Worm (Caenorhabditis elegans) whole organism, late embryonic: Measurements from ENCODE around the gene natb-1.

ENCODE experiments used
- C38D4.7 ChIP-seq: fragments of 200-800 bp; sonication (Bioruptor generic); optimal IDR thresholded peaks from 2 replicates; lab custom pipeline; 2018; ENCODE audit warnings: mild to moderate bottlenecking, missing genetic modification characterization, moderate library complexity, missing compliant biosample characterization
- F13H6.1 ChIP-seq: sonication (generic microtip); optimal IDR thresholded peaks from 2 replicates; lab custom pipeline; 2016; ENCODE audit warnings: missing genetic modification characterization, missing compliant biosample characterization
- K02D7.2 ChIP-seq: sonication (generic microtip); optimal IDR thresholded peaks from 2 replicates; lab custom pipeline; 2017; ENCODE audit warnings: mild to moderate bottlenecking, missing genetic modification characterization, missing compliant biosample characterization
- T23F11.4 ChIP-seq: fragments of 200-800 bp; sonication (Bioruptor generic); optimal IDR thresholded peaks from 2 replicates; lab custom pipeline; 2018; ENCODE audit warnings: mild to moderate bottlenecking, missing genetic modification characterization, missing compliant biosample characterization
- Y22D7AL.16 ChIP-seq: sonication (generic microtip); optimal IDR thresholded peaks from 2 replicates; lab custom pipeline; 2016; ENCODE audit warnings: missing genetic modification characterization, missing compliant biosample characterization
- ahr-1 ChIP-seq: sonication (generic microtip); optimal IDR thresholded peaks from 2 replicates; lab custom pipeline; 2016; ENCODE audit warnings: missing genetic modification characterization, missing compliant biosample characterization
- ama-1 ChIP-seq: fragments of 150-350 bp; optimal IDR thresholded peaks from 2 replicates; lab custom pipeline; 2014
- ceh-14 ChIP-seq: sonication (generic microtip); optimal IDR thresholded peaks from 2 replicates; lab custom pipeline; 2016; ENCODE audit warnings: missing genotype, missing genetic modification characterization, missing compliant biosample characterization
- ceh-2 ChIP-seq: sonication (generic microtip); optimal IDR thresholded peaks from 2 replicates; lab custom pipeline; 2016; ENCODE audit warnings: missing genotype, missing genetic modification characterization, missing compliant biosample characterization
- ceh-22 ChIP-seq: sonication (generic microtip); optimal IDR thresholded peaks from 2 replicates; lab custom pipeline; 2017; ENCODE audit warnings: missing biosample characterization, missing genetic modification characterization
- ceh-30 ChIP-seq: fragments of 150-350 bp; optimal IDR thresholded peaks from 2 replicates; lab custom pipeline; 2014; ENCODE audit warnings: missing biosample characterization, missing genetic modification characterization
- ceh-31 ChIP-seq: sonication (generic microtip); optimal IDR thresholded peaks from 2 replicates; lab custom pipeline; 2016; ENCODE audit warnings: missing genetic modification characterization, missing compliant biosample characterization
- ceh-45 ChIP-seq: fragments of 200-800 bp; sonication (Bioruptor generic); IDR thresholded peaks from 2 replicates; pipeline ENCODE4 v1.3.6; 2022; ENCODE audit warnings: missing genetic modification reagents, missing genetic modification characterization, missing compliant biosample characterization
- ceh-6 ChIP-seq: fragments of 200-800 bp; sonication (Bioruptor generic); optimal IDR thresholded peaks from 2 replicates; lab custom pipeline; 2018; ENCODE audit warnings: mild to moderate bottlenecking, missing genetic modification characterization, missing compliant biosample characterization
- ceh-9 ChIP-seq: sonication (generic microtip); optimal IDR thresholded peaks from 2 replicates; lab custom pipeline; 2016; ENCODE audit warnings: mild to moderate bottlenecking, missing genetic modification characterization, inconsistent platforms, missing compliant biosample characterization
- dmd-4 ChIP-seq: sonication (generic microtip); optimal IDR thresholded peaks from 2 replicates; lab custom pipeline; 2016; ENCODE audit warnings: borderline replicate concordance, missing genetic modification characterization, missing compliant biosample characterization
- dve-1 ChIP-seq: sonication (generic microtip); optimal IDR thresholded peaks from 2 replicates; lab custom pipeline; 2017; ENCODE audit warnings: antibody characterized with exemption, mild to moderate bottlenecking, missing genetic modification characterization, missing compliant biosample characterization
- elt-2 ChIP-seq: sonication (generic microtip); optimal IDR thresholded peaks from 2 replicates; lab custom pipeline; 2016; ENCODE audit warnings: missing genetic modification reagents, missing genetic modification characterization, missing compliant biosample characterization
- ets-4 ChIP-seq: sonication (generic microtip); optimal IDR thresholded peaks from 2 replicates; lab custom pipeline; 2016; ENCODE audit warnings: missing genetic modification characterization, missing compliant biosample characterization
- eyg-1 ChIP-seq: sonication (generic microtip); optimal IDR thresholded peaks from 2 replicates; lab custom pipeline; 2016; ENCODE audit warnings: missing genotype, missing genetic modification characterization, missing compliant biosample characterization
- hlh-13 ChIP-seq: fragments of 200-800 bp; sonication (Bioruptor generic); optimal IDR thresholded peaks from 2 replicates; lab custom pipeline; 2018; ENCODE audit warnings: mild to moderate bottlenecking, missing genetic modification characterization, missing compliant biosample characterization
- hlh-15 ChIP-seq: sonication (generic microtip); optimal IDR thresholded peaks from 2 replicates; lab custom pipeline; 2016; ENCODE audit warnings: missing genetic modification characterization, missing compliant biosample characterization
- hlh-30 ChIP-seq: sonication (generic microtip); optimal IDR thresholded peaks from 2 replicates; lab custom pipeline; 2017; ENCODE audit warnings: antibody characterized with exemption, missing genetic modification characterization, missing compliant biosample characterization; ENCODE audit not compliant: insufficient read depth
- hlh-6 ChIP-seq: sonication (generic microtip); optimal IDR thresholded peaks from 2 replicates; lab custom pipeline; 2016; ENCODE audit warnings: missing genotype, missing genetic modification characterization, missing compliant biosample characterization
- hlh-8 ChIP-seq: sonication (generic microtip); optimal IDR thresholded peaks from 2 replicates; lab custom pipeline; 2016; ENCODE audit warnings: missing genotype, missing genetic modification characterization, missing compliant biosample characterization
- lin-11 ChIP-seq: fragments of 200-800 bp; sonication (Bioruptor generic); optimal IDR thresholded peaks from 2 replicates; lab custom pipeline; 2018; ENCODE audit warnings: mild to moderate bottlenecking, missing genetic modification characterization, missing compliant biosample characterization
- nfya-1 ChIP-seq: sonication (generic microtip); optimal IDR thresholded peaks from 2 replicates; lab custom pipeline; 2017; ENCODE audit warnings: missing genetic modification characterization, mild to moderate bottlenecking, missing compliant biosample characterization, antibody characterized with exemption, moderate library complexity
- npax-4 ChIP-seq: sonication (generic microtip); optimal IDR thresholded peaks from 2 replicates; lab custom pipeline; 2016; ENCODE audit warnings: missing genetic modification characterization, missing compliant biosample characterization
- odd-2 ChIP-seq: sonication (generic microtip); optimal IDR thresholded peaks from 2 replicates; lab custom pipeline; 2017; ENCODE audit warnings: antibody characterized with exemption, mild to moderate bottlenecking, missing genetic modification characterization, missing compliant biosample characterization
- pha-2 ChIP-seq: sonication (generic microtip); optimal IDR thresholded peaks from 2 replicates; lab custom pipeline; 2017; ENCODE audit warnings: mild to moderate bottlenecking, missing genetic modification characterization, missing compliant biosample characterization
- pqm-1 ChIP-seq: sonication (generic microtip); optimal IDR thresholded peaks from 2 replicates; lab custom pipeline; 2016; ENCODE audit warnings: missing genetic modification characterization, missing compliant biosample characterization
- ref-2 ChIP-seq: sonication (generic microtip); optimal IDR thresholded peaks from 2 replicates; lab custom pipeline; 2016; ENCODE audit warnings: missing genetic modification characterization, missing compliant biosample characterization
- sdc-2 ChIP-seq: sonication (generic microtip); optimal IDR thresholded peaks from 2 replicates; lab custom pipeline; 2016; ENCODE audit warnings: missing genotype, missing genetic modification characterization, missing compliant biosample characterization
- sox-2 ChIP-seq: fragments of 200-800 bp; sonication (Bioruptor generic); IDR thresholded peaks from 2 replicates; pipeline ENCODE4 v1.3.6; 2022; ENCODE audit warnings: missing genetic modification reagents, missing genetic modification characterization, missing compliant biosample characterization
- syd-9 ChIP-seq: sonication (generic microtip); optimal IDR thresholded peaks from 2 replicates; lab custom pipeline; 2016; ENCODE audit warnings: mild to moderate bottlenecking, missing genetic modification characterization, moderate library complexity, missing compliant biosample characterization
- ttx-3 ChIP-seq: sonication (generic microtip); optimal IDR thresholded peaks from 2 replicates; lab custom pipeline; 2016; ENCODE audit warnings: missing genetic modification reagents, missing genetic modification characterization, missing compliant biosample characterization
- unc-42 ChIP-seq: sonication (generic microtip); optimal IDR thresholded peaks from 2 replicates; lab custom pipeline; 2016; ENCODE audit warnings: missing genotype, missing genetic modification characterization, missing compliant biosample characterization
- unc-55 ChIP-seq: sonication (generic microtip); optimal IDR thresholded peaks from 2 replicates; lab custom pipeline; 2017; ENCODE audit warnings: missing biosample characterization, missing genetic modification reagents, missing genetic modification characterization
- unc-86 ChIP-seq: sonication (generic microtip); optimal IDR thresholded peaks from 2 replicates; lab custom pipeline; 2016; ENCODE audit warnings: missing genetic modification characterization, missing compliant biosample characterization
- zip-5 ChIP-seq: sonication (generic microtip); optimal IDR thresholded peaks from 2 replicates; lab custom pipeline; 2016; ENCODE audit warnings: missing genetic modification characterization, missing compliant biosample characterization
- ztf-16 ChIP-seq: sonication (generic microtip); optimal IDR thresholded peaks from 2 replicates; lab custom pipeline; 2017; ENCODE audit warnings: missing genetic modification characterization, missing compliant biosample characterization

Gene natb-1

DNA sequence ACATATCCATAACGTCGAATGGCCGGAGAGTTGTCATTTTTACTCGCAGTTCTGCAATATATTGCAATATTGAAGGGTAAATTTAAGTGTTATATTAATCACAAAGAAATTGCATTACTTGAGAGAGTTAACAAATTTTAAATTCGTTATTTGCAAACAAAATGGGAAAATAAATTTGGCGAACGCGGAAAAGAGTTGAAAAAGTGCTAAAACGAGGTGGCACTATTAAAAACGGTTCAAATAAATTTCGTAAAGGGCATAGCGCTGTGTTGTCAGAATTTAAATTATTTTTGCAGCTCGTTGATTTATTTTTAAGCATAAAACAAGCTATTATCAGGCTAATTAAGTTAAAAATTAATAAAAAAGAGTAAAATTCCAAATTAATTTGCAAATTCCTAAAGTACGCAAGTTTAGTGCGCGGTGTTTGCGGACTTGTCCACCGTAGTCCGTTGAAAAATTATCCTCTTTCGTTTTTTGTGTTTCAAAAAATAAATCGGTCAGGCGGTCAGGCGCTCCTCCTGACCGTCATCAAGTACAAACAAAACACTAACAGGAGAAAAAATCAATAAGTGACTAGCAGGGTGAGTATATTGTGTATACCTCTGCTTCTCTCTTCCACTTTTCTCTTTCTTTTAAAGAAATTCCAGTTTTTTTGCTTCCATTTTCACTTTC lies at the start of gene natb-1, which contains the start of gene abhd-12:
Gene natb-1, minus strand, starts transcription at position 51 of the 672 bp plus-strand sequence.
Gene abhd-12, plus strand, starts transcription at position 499 of the 672 bp plus-strand sequence.
- no peak for TF ChIP-seq C38D4.7 (GFP tag; lab: Kevin White, UChicago)
- TF ChIP-seq nfya-1 = no peak
- TF ChIP-seq dmd-4 (tag; lab: Kevin White, UChicago) = no peak
- TF ChIP-seq lin-11 (tag; lab: Kevin White, UChicago) = no peak
- no peak for TF ChIP-seq ets-4 (tag; lab: Kevin White, UChicago)
- TF ChIP-seq unc-42 (tag; lab: Kevin White, UChicago) = peak; percentile 77
- no peak for TF ChIP-seq dve-1 (tag; lab: Kevin White, UChicago)
- no peak for TF ChIP-seq ceh-45 (GFP tag; lab: Robert Waterston, UW)
- no peak for TF ChIP-seq ztf-16 (tag; lab: Kevin White, UChicago)
- TF ChIP-seq T23F11.4 = no peak
- peak; percentile 70 for TF ChIP-seq ceh-14
- no peak for TF ChIP-seq ceh-9
- no peak for TF ChIP-seq sdc-2 (tag; lab: Kevin White, UChicago)
- TF ChIP-seq eyg-1 (tag; lab: Kevin White, UChicago) = no peak
- TF ChIP-seq unc-86 = no peak
- no peak for TF ChIP-seq elt-2 (tag; lab: Kevin White, UChicago)
- no peak for TF ChIP-seq ttx-3 (tag; lab: Kevin White, UChicago)
- peak; percentile 27 for TF ChIP-seq ceh-30 (tag; lab: Kevin White, UChicago)
- TF ChIP-seq npax-4 (tag; lab: Kevin White, UChicago) = no peak
- no peak for TF ChIP-seq sox-2
- TF ChIP-seq ceh-31 (tag; lab: Kevin White, UChicago) = no peak
- TF ChIP-seq Y22D7AL.16 (tag; lab: Kevin White, UChicago) = no peak
- TF ChIP-seq ceh-22 (tag; lab: Kevin White, UChicago) = no peak
- no peak for TF ChIP-seq ref-2 (tag; lab: Kevin White, UChicago)
- TF ChIP-seq syd-9 (tag; lab: Kevin White, UChicago) = no peak
- TF ChIP-seq odd-2 (tag; lab: Kevin White, UChicago) = no peak
- TF ChIP-seq hlh-30 (tag; lab: Kevin White, UChicago) = peak; percentile 16
- TF ChIP-seq hlh-13 (GFP tag; lab: Kevin White, UChicago) = no peak

DNA sequence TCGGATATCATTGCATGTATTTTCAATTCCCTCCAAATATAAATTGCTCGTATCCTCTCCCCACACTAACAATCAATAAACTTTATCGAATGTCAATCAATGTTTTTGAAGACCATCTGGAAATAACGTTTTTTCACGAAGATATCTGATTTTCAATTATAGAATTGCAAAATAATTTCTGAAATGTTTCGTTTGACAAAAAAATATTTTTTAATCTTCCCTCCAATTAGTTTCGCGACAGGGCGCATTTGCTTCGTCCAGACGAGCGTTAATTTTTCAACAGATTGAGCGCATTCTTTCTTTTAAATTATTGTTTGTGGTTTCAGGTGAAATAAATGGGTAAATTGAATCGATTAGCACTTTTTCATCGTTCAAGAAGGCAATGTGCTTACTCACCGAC lies 47.9 kb upstream of the natb-1 start, which contains the start of gene vars-1:
Gene vars-1, plus strand, starts transcription at position 291 of the 400 bp plus-strand sequence.
- TF ChIP-seq ama-1 (lab: Kevin White, UChicago) (no peak), Y22D7AL.16 (tag; lab: Kevin White, UChicago) (no peak), ceh-2 (tag; lab: Kevin White, UChicago) (no peak), hlh-6 (no peak), hlh-8 (tag; lab: Kevin White, UChicago) (no peak), unc-55 (GFP tag; lab: Kevin White, UChicago) (peak; percentile 54), elt-2 (tag; lab: Kevin White, UChicago) (no peak), ceh-6 (GFP tag; lab: Kevin White, UChicago) (no peak), hlh-15 (no peak), zip-5 (tag; lab: Kevin White, UChicago) (no peak), pqm-1 (no peak), pha-2 (no peak), ahr-1 (tag; lab: Kevin White, UChicago) (no peak), K02D7.2 (no peak), unc-42 (tag; lab: Kevin White, UChicago) (peak; percentile 35), hlh-13 (GFP tag; lab: Kevin White, UChicago) (no peak), sdc-2 (tag; lab: Kevin White, UChicago) (no peak), ceh-45 (GFP tag; lab: Robert Waterston, UW) (no peak), C38D4.7 (GFP tag; lab: Kevin White, UChicago) (no peak), F13H6.1 (tag; lab: Kevin White, UChicago) (no peak), ceh-30 (tag; lab: Kevin White, UChicago) (no peak), nfya-1 (peak; percentile 0), hlh-30 (tag; lab: Kevin White, UChicago) (no peak)
